Worm (Caenorhabditis elegans) whole organism, late embryonic: ENCODE results near the gene mrpl-36.

Experiments
- hlh-30 ChIP-seq: sonication (generic microtip); optimal IDR thresholded peaks from 2 replicates; lab custom pipeline; 2017; ENCODE audit warnings: antibody characterized with exemption, missing genetic modification characterization, missing compliant biosample characterization; ENCODE audit not compliant: insufficient read depth
- odd-2 ChIP-seq: sonication (generic microtip); optimal IDR thresholded peaks from 2 replicates; lab custom pipeline; 2017; ENCODE audit warnings: antibody characterized with exemption, mild to moderate bottlenecking, missing genetic modification characterization, missing compliant biosample characterization

- TF ChIP-seq odd-2 (tag; lab: Kevin White, UChicago) (no peak), hlh-30 (tag; lab: Kevin White, UChicago) (no peak)
Measured at ce11 chrIII:9874515-9874914, 26.6 kb upstream of the mrpl-36 start.
